Fruit fly (Drosophila melanogaster): ENCODE measurements around the gene Axud1.

The Axud1 gene

dm6 chr2L:2413093-2413492 is 47.9 kb downstream of the Axud1 start (continued):
- TF ChIP-seq CG11247 (GFP tag; IDR thresholded peaks at IDR 0.05) (no peak), trem (tag; optimal IDR thresholded peaks at IDR 0.05) (no peak), Sry-δ (GFP tag; optimal IDR thresholded peaks at IDR 0.05) (no peak), CG9437 (GFP tag; optimal IDR thresholded peaks at IDR 0.05) (no peak), Neu2 (GFP tag; optimal IDR thresholded peaks at IDR 0.05; ENCODE audit: borderline replicate concordance) (no peak), wor (GFP tag; IDR thresholded peaks at IDR 0.05) (no peak; the same call in 1 of the 2 replicates), CG2129 (GFP tag; IDR thresholded peaks at IDR 0.05; ENCODE audit: partially characterized antibody) (no peak), zf30C (GFP tag; optimal IDR thresholded peaks at IDR 0.05) (no peak), CG17802 (tag; optimal IDR thresholded peaks at IDR 0.05) (no peak), sisA (GFP tag; IDR thresholded peaks at IDR 0.05) (0 out of 2 replicates have a peak, but pooled peaks have one; percentile 26), NC2β (GFP tag; optimal IDR thresholded peaks at IDR 0.05) (no peak), CG6272 (GFP tag; IDR thresholded peaks at IDR 0.05) (no peak)

dm6 chr2L:2415109-2415508 is 50.0 kb downstream of the Axud1 start, which contains the start of gene CG18641:
CG18641 (minus strand) TSS chr2L:2415322.
- TF ChIP-seq lov (optimal IDR thresholded peaks at IDR 0.05) (no peak), lov (GFP tag; IDR thresholded peaks at IDR 0.05) (0 out of 3 replicates have a peak, but pooled peaks have one; percentile 12), al (GFP tag; IDR thresholded peaks at IDR 0.05) (no peak), Jarid2 (GFP tag; optimal IDR thresholded peaks at IDR 0.05) (peak; percentile 53), chinmo (GFP tag; IDR thresholded peaks at IDR 0.05; ENCODE audit: partially characterized antibody) (0 out of 4 replicates have a peak, but pooled peaks have one; percentile 25), CG13287 (GFP tag; IDR thresholded peaks at IDR 0.05; ENCODE audit: partially characterized antibody) (peak; percentile 10; the same call in 1 of the 2 replicates), sd (tag; optimal IDR thresholded peaks at IDR 0.05) (peak; percentile 15), unc-4 (GFP tag; IDR thresholded peaks at IDR 0.05; ENCODE audit: partially characterized antibody) (0 out of 2 replicates have a peak, but pooled peaks have one; percentile 16), sr (GFP tag; IDR thresholded peaks at IDR 0.05) (0 out of 3 replicates have a peak, but pooled peaks have one; percentile 11), CG11247 (GFP tag; IDR thresholded peaks at IDR 0.05) (peak; percentile 53), knrl (GFP tag; IDR thresholded peaks at IDR 0.05; ENCODE audit: partially characterized antibody) (0 out of 3 replicates have a peak, but pooled peaks have one; percentile 14), CG2129 (GFP tag; IDR thresholded peaks at IDR 0.05; ENCODE audit: partially characterized antibody) (no peak), Deaf1 (tag; optimal IDR thresholded peaks at IDR 0.05) (peak; percentile 86), CG12769 (tag; optimal IDR thresholded peaks at IDR 0.05) (peak; percentile 6), CG8924 (tag; optimal IDR thresholded peaks at IDR 0.05) (no peak), ci (GFP tag; IDR thresholded peaks at IDR 0.05) (0 out of 3 replicates have a peak, but pooled peaks have one; percentile 12), Med (GFP tag) (peak; percentile 68), sc (optimal IDR thresholded peaks at IDR 0.05) (no peak), sc (GFP tag; optimal IDR thresholded peaks at IDR 0.05) (no peak)

dm6 chr2L:2416620-2417019 is 51.5 kb downstream of the Axud1 start, which contains the start of gene CG31948:
CG31948 (minus strand) TSS chr2L:2416720.
- TF ChIP-seq CG9215 (GFP tag; IDR thresholded peaks at IDR 0.05) (no peak), vnd (GFP tag; IDR thresholded peaks at IDR 0.05; ENCODE audit: partially characterized antibody) (no peak), CG12391 (tag; optimal IDR thresholded peaks at IDR 0.05) (no peak), zf30C (GFP tag; optimal IDR thresholded peaks at IDR 0.05) (no peak)

- TF ChIP-seq CG33557 (GFP tag; optimal IDR thresholded peaks at IDR 0.05) = no peak
- TF ChIP-seq CG10543 (GFP tag; optimal IDR thresholded peaks at IDR 0.05) = no peak
- no peak for TF ChIP-seq tio (GFP tag; optimal IDR thresholded peaks at IDR 0.05)
Observed at dm6 chr2L:2417865-2418264, 52.7 kb downstream of the Axud1 start, which contains the start of gene CG34448. CG34448 (minus strand) TSS chr2L:2417965.

Measured in whole organism, embryonic.